Fruit fly (Drosophila melanogaster) whole organism, embryonic: Measurements from ENCODE around the gene Or19a.

Experiments
- Bdp1 ChIP-seq: fragments of 200-800 bp; sonication (Bioruptor generic); optimal IDR thresholded peaks from 3 replicates; lab custom pipeline; 2016; ENCODE audit warnings: missing biosample characterization, missing genetic modification characterization
- Bteb2 ChIP-seq: fragments of 200-800 bp; sonication (Bioruptor generic); optimal IDR thresholded peaks from 2 replicates; lab custom pipeline; 2016; ENCODE audit warnings: missing biosample characterization, missing genetic modification characterization
- CG1024 ChIP-seq: fragments of 200-800 bp; sonication (Bioruptor generic); IDR thresholded peaks from 2 replicates; pipeline ENCODE4 v1.3.6; 2022; ENCODE audit warnings: missing biosample characterization, missing genetic modification characterization
- CG11696 ChIP-seq: fragments of 200-800 bp; sonication (Bioruptor generic); IDR thresholded peaks from 2 replicates; pipeline ENCODE4 v1.3.6; 2022; ENCODE audit warnings: missing biosample characterization, missing genetic modification characterization
- CG12744 ChIP-seq: fragments of 200-800 bp; sonication (Bioruptor generic); optimal IDR thresholded peaks from 2 replicates; lab custom pipeline; 2016; ENCODE audit warnings: missing biosample characterization, missing genetic modification characterization
- CG15011 ChIP-seq: fragments of 200-800 bp; sonication (Bioruptor generic); optimal IDR thresholded peaks from 3 replicates; lab custom pipeline; 2018; ENCODE audit warnings: missing biosample characterization, mild to moderate bottlenecking, missing genetic modification characterization
- CG1602 ChIP-seq: fragments of 200-800 bp; sonication (Bioruptor generic); optimal IDR thresholded peaks from 3 replicates; lab custom pipeline; 2016; ENCODE audit warnings: missing biosample characterization, missing genetic modification characterization
- CG16779 ChIP-seq: fragments of 200-800 bp; sonication (Bioruptor generic); IDR thresholded peaks from 2 replicates; pipeline ENCODE4 v1.3.6; 2022; ENCODE audit warnings: missing biosample characterization, missing genetic modification characterization
- CG17568 ChIP-seq: fragments of 200-800 bp; sonication (Bioruptor generic); optimal IDR thresholded peaks from 2 replicates; lab custom pipeline; 2018; ENCODE audit warnings: missing biosample characterization, mild to moderate bottlenecking, missing genetic modification characterization, moderate library complexity
- CG18011 ChIP-seq: fragments of 200-800 bp; sonication (Bioruptor generic); optimal IDR thresholded peaks from 2 replicates; lab custom pipeline; 2017; ENCODE audit warnings: missing biosample characterization, missing genetic modification characterization, mild to moderate bottlenecking, moderate library complexity, missing genotype
- CG2678 ChIP-seq: fragments of 200-800 bp; sonication (Bioruptor generic); optimal IDR thresholded peaks from 3 replicates; lab custom pipeline; 2019; ENCODE audit warnings: missing biosample characterization, mild to moderate bottlenecking, missing genetic modification characterization, moderate library complexity
- CG2712 ChIP-seq: fragments of 200-800 bp; optimal IDR thresholded peaks from 3 replicates; lab custom pipeline; 2019; ENCODE audit warnings: missing biosample characterization, mild to moderate bottlenecking, missing genetic modification characterization, moderate library complexity
- CG31365 ChIP-seq: fragments of 200-800 bp; sonication (Bioruptor generic); optimal IDR thresholded peaks from 2 replicates; lab custom pipeline; 2018; ENCODE audit warnings: missing biosample characterization, mild to moderate bottlenecking, missing genetic modification characterization
- CG32532 ChIP-seq: fragments of 200-800 bp; sonication (Bioruptor generic); IDR thresholded peaks from 2 replicates; pipeline ENCODE4 v1.3.6; 2022; ENCODE audit warnings: missing biosample characterization, missing genetic modification characterization
- CG33557 ChIP-seq: fragments of 200-800 bp; sonication (Bioruptor generic); optimal IDR thresholded peaks from 2 replicates; lab custom pipeline; 2019; ENCODE audit warnings: missing biosample characterization, mild to moderate bottlenecking, missing genetic modification characterization, moderate library complexity
- CG3726 ChIP-seq: fragments of 200-800 bp; sonication (Bioruptor generic); IDR thresholded peaks from 3 replicates; pipeline ENCODE4, ENCODE4 v1.3.6; 2022; ENCODE audit warnings: missing biosample characterization, missing genetic modification characterization
- CG4328 ChIP-seq: fragments of 200-800 bp; sonication (Bioruptor generic); optimal IDR thresholded peaks from 3 replicates; lab custom pipeline; 2017; ENCODE audit warnings: missing biosample characterization, missing genetic modification reagents, missing genetic modification characterization
- CG4854 ChIP-seq: fragments of 200-800 bp; sonication (Bioruptor generic); optimal IDR thresholded peaks from 2 replicates; lab custom pipeline; 2016; ENCODE audit warnings: missing biosample characterization, missing genetic modification characterization, inconsistent platforms
- CG5245 ChIP-seq: fragments of 200-800 bp; sonication (Bioruptor generic); optimal IDR thresholded peaks from 3 replicates; lab custom pipeline; 2016; ENCODE audit warnings: missing biosample characterization, missing genetic modification characterization
- CG5953 ChIP-seq: fragments of 200-800 bp; sonication (Bioruptor generic); IDR thresholded peaks from 2 replicates; pipeline ENCODE4 v1.3.6; 2022; ENCODE audit warnings: missing biosample characterization, missing genetic modification characterization
- CG6254 ChIP-seq: fragments of 200-800 bp; sonication (Bioruptor generic); optimal IDR thresholded peaks from 3 replicates; lab custom pipeline; 2017; ENCODE audit warnings: mild to moderate bottlenecking, missing biosample characterization, missing genetic modification reagents, missing genetic modification characterization
- CG6791 ChIP-seq: fragments of 200-800 bp; sonication (Bioruptor generic); IDR thresholded peaks from 3 replicates; pipeline ENCODE4 v1.3.6; 2022; ENCODE audit warnings: missing biosample characterization, missing genetic modification characterization; ENCODE audit not compliant: partially characterized antibody
- CG7357 ChIP-seq: fragments of 200-800 bp; sonication (Bioruptor generic); IDR thresholded peaks from 3 replicates; pipeline ENCODE4 v1.3.6; 2022; ENCODE audit warnings: missing biosample characterization, missing genetic modification characterization
- CG7745 ChIP-seq: fragments of 200-800 bp; sonication (Bioruptor generic); optimal IDR thresholded peaks from 2 replicates; lab custom pipeline; 2018; ENCODE audit warnings: missing biosample characterization, mild to moderate bottlenecking, missing genetic modification characterization, moderate library complexity
- CG8388 ChIP-seq: fragments of 200-800 bp; sonication (Bioruptor generic); optimal IDR thresholded peaks from 2 replicates; lab custom pipeline; 2019; ENCODE audit warnings: missing biosample characterization, mild to moderate bottlenecking, missing genetic modification characterization, moderate library complexity
- CG9727 ChIP-seq: fragments of 200-800 bp; sonication (Bioruptor generic); optimal IDR thresholded peaks from 3 replicates; lab custom pipeline; 2017; ENCODE audit warnings: missing biosample characterization, mild to moderate bottlenecking, missing genetic modification characterization
- Deaf1 ChIP-seq: fragments of 200-800 bp; optimal IDR thresholded peaks from 3 replicates; lab custom pipeline; 2019; ENCODE audit warnings: missing biosample characterization, mild to moderate bottlenecking, missing genetic modification characterization, moderate library complexity
- ERR ChIP-seq: fragments of 200-800 bp; sonication (Bioruptor generic); optimal IDR thresholded peaks from 2 replicates; lab custom pipeline; 2016; ENCODE audit warnings: missing biosample characterization, missing genetic modification characterization
- Fer1 ChIP-seq: fragments of 200-800 bp; sonication (Bioruptor generic); optimal IDR thresholded peaks from 2 replicates; lab custom pipeline; 2017; ENCODE audit warnings: missing biosample characterization, mild to moderate bottlenecking, missing genetic modification characterization
- Fer2 ChIP-seq: fragments of 200-800 bp; sonication (Bioruptor generic); optimal IDR thresholded peaks from 2 replicates; lab custom pipeline; 2018; ENCODE audit warnings: missing biosample characterization, mild to moderate bottlenecking, missing genetic modification characterization, moderate library complexity
- Poxn ChIP-seq: fragments of 200-800 bp; sonication (Bioruptor generic); IDR thresholded peaks from 2 replicates; pipeline ENCODE4 v1.3.6; 2022; ENCODE audit warnings: missing biosample characterization, missing genetic modification characterization
- Trl ChIP-seq, 3 experiments: fragments of >200 bp in 2 of 3; fragments of 200-800 bp in 1 of 3; sonication (Bioruptor generic) in 1 of 3; optimal IDR thresholded peaks; 2 replicates in 1 of 3; 3 replicates in 2 of 3; lab custom pipeline; 2016 to 2017; ENCODE audit warnings: missing biosample characterization in 1 of 3, missing genetic modification characterization in 1 of 3
- bigmax ChIP-seq: fragments of 200-800 bp; sonication (Bioruptor generic); optimal IDR thresholded peaks from 2 replicates; lab custom pipeline; 2018; ENCODE audit warnings: missing biosample characterization, mild to moderate bottlenecking, missing genetic modification characterization
- danr ChIP-seq: fragments of 200-800 bp; sonication (Bioruptor generic); IDR thresholded peaks from 2 replicates; pipeline ENCODE4 v1.3.6; 2022; ENCODE audit warnings: missing biosample characterization, missing genetic modification characterization
- dmrt11E ChIP-seq: fragments of 200-800 bp; sonication (Bioruptor generic); optimal IDR thresholded peaks from 3 replicates; lab custom pipeline; 2018; ENCODE audit warnings: missing biosample characterization, mild to moderate bottlenecking, missing genetic modification characterization, moderate library complexity
- gfzf ChIP-seq: fragments of 200-800 bp; sonication (Bioruptor generic); optimal IDR thresholded peaks from 2 replicates; lab custom pipeline; 2016; ENCODE audit warnings: missing biosample characterization, mild to moderate bottlenecking, missing genetic modification characterization, moderate library complexity
- lab ChIP-seq: fragments of 200-800 bp; sonication (Bioruptor generic); optimal IDR thresholded peaks from 3 replicates; lab custom pipeline; 2017; ENCODE audit warnings: missing biosample characterization, missing genetic modification characterization, mild to moderate bottlenecking, moderate library complexity, missing genetic modification reagents
- lilli ChIP-seq: fragments of 200-800 bp; sonication (Bioruptor generic); optimal IDR thresholded peaks from 3 replicates; lab custom pipeline; 2016; ENCODE audit warnings: missing biosample characterization, missing genetic modification characterization
- maf-S ChIP-seq: fragments of 200-800 bp; sonication (Bioruptor generic); optimal IDR thresholded peaks from 2 replicates; lab custom pipeline; 2016; ENCODE audit warnings: missing biosample characterization, missing genetic modification characterization
- mam ChIP-seq: fragments of 200-800 bp; sonication (Bioruptor generic); optimal IDR thresholded peaks from 3 replicates; lab custom pipeline; 2016; ENCODE audit warnings: missing biosample characterization, missing genetic modification characterization
- nerfin-1 ChIP-seq: fragments of 200-800 bp; sonication (Bioruptor generic); optimal IDR thresholded peaks from 3 replicates; lab custom pipeline; 2019; ENCODE audit warnings: missing biosample characterization, mild to moderate bottlenecking, missing genetic modification characterization, moderate library complexity
- pfk ChIP-seq: fragments of 200-800 bp; sonication (Bioruptor generic); optimal IDR thresholded peaks from 2 replicates; lab custom pipeline; 2018; ENCODE audit warnings: missing biosample characterization, mild to moderate bottlenecking, missing genetic modification characterization, moderate library complexity
- phol ChIP-seq: fragments of 200-800 bp; sonication (Bioruptor generic); optimal IDR thresholded peaks from 3 replicates; lab custom pipeline; 2018; ENCODE audit warnings: missing biosample characterization, mild to moderate bottlenecking, missing genetic modification characterization, moderate library complexity
- ranshi ChIP-seq: fragments of 200-800 bp; sonication (Bioruptor generic); IDR thresholded peaks from 2 replicates; pipeline ENCODE4 v1.3.6; 2022; ENCODE audit warnings: missing biosample characterization, missing genetic modification characterization
- repo ChIP-seq: fragments of 200-800 bp; sonication (Bioruptor generic); optimal IDR thresholded peaks from 2 replicates; lab custom pipeline; 2016; ENCODE audit warnings: missing biosample characterization, missing genetic modification characterization
- slou ChIP-seq: fragments of 200-800 bp; sonication (Bioruptor generic); optimal IDR thresholded peaks from 3 replicates; lab custom pipeline; 2016; ENCODE audit warnings: missing biosample characterization, missing genetic modification characterization
- trem ChIP-seq: fragments of 200-800 bp; optimal IDR thresholded peaks from 3 replicates; lab custom pipeline; 2019; ENCODE audit warnings: missing biosample characterization, mild to moderate bottlenecking, missing genetic modification characterization, moderate library complexity
- trh ChIP-seq: fragments of 200-800 bp; sonication (Bioruptor generic); optimal IDR thresholded peaks from 2 replicates; lab custom pipeline; 2016; ENCODE audit warnings: missing biosample characterization, missing genetic modification characterization
- unpg ChIP-seq: fragments of 200-800 bp; sonication (Bioruptor generic); optimal IDR thresholded peaks from 3 replicates; lab custom pipeline; 2018; ENCODE audit warnings: missing biosample characterization, mild to moderate bottlenecking, missing genetic modification characterization, moderate library complexity
- zfh2 ChIP-seq: fragments of 200-800 bp; sonication (Bioruptor generic); optimal IDR thresholded peaks from 2 replicates; lab custom pipeline; 2016; ENCODE audit warnings: missing biosample characterization, missing genetic modification characterization

Or19a gene

DNA sequence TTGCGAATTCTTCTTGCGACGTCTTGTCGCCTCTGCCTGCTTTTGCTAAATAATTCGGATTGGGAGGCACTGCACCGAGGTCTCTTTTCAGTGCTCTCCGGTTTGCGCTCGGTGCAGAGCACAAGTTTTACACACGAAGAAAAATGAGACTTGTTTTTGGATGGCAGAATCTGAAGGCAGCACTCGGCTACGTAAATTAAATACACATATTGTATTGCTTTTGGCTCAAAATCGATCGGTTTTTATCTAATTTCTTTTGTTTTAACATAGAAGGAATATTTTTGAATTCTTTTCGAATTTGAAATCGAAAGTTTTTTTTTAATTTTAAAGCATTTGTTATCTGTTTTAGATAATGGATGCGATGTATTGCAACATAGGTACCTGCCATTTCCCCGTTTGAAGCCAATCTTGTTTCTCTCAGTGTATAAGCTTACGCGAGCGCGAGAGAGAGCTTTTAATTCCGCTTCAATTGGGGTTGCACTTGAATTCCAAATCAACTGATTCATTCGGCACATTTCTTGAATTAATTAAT, 30.5 kb upstream of the Or19a start, which contains the start of gene AnxB10 (continued):
- TF ChIP-seq Deaf1, result peak; percentile 42
- peak; percentile 34; the same call in 1 of the 2 replicates for TF ChIP-seq ranshi (GFP tag; lab: Robert Waterston, UW)
- TF ChIP-seq unpg (GFP tag; lab: Kevin White, UChicago), result peak; percentile 29
- peak; percentile 76 for TF ChIP-seq lab (GFP tag; lab: Kevin White, UChicago)
- TF ChIP-seq CG6791 (GFP tag; lab: Robert Waterston, UW), result no peak
- no peak for TF ChIP-seq bigmax (GFP tag; lab: Kevin White, UChicago)
- no peak for TF ChIP-seq pfk
- TF ChIP-seq ERR, result no peak
- peak; percentile 26 for TF ChIP-seq CG5245 (GFP tag; lab: Kevin White, UChicago)
- no peak for TF ChIP-seq CG5953
- peak; percentile 75 for TF ChIP-seq phol (tag; lab: Kevin White, UChicago)
- peak; percentile 41 for TF ChIP-seq nerfin-1
- TF ChIP-seq CG4854 (GFP tag; lab: Kevin White, UChicago), result peak; percentile 24
- TF ChIP-seq CG18011 (GFP tag; lab: Kevin White, UChicago), result no peak
- no peak for TF ChIP-seq trh (GFP tag; lab: Kevin White, UChicago)
- no peak for TF ChIP-seq CG1024 (GFP tag; lab: Robert Waterston, UW)
- TF ChIP-seq CG9727 (GFP tag; lab: Kevin White, UChicago), result peak; percentile 51
- TF ChIP-seq CG1602 (GFP tag; lab: Kevin White, UChicago), result peak; percentile 27
- TF ChIP-seq Bteb2 (GFP tag; lab: Kevin White, UChicago), result no peak
- no peak for TF ChIP-seq CG3726
- TF ChIP-seq Fer1, result peak; percentile 76
- no peak for TF ChIP-seq CG12744 (GFP tag; lab: Kevin White, UChicago)
- peak; percentile 68; the same call in 2 of the 3 replicates for TF ChIP-seq CG7357 (GFP tag; lab: Robert Waterston, UW)
- no peak for TF ChIP-seq CG7745
- no peak for TF ChIP-seq CG33557
- no peak for TF ChIP-seq Trl (optimal IDR thresholded peaks at IDR 0.05; lab: Kevin White, UChicago)
- TF ChIP-seq Trl (GFP tag; optimal IDR thresholded peaks at IDR 0.05; lab: Kevin White, UChicago), result peak; percentile 36
- TF ChIP-seq gfzf (GFP tag; lab: Kevin White, UChicago), result no peak
- peak; percentile 32 for TF ChIP-seq CG6254
- no peak; the same call in 1 of the 2 replicates for TF ChIP-seq CG32532 (GFP tag; lab: Robert Waterston, UW)
- no peak for TF ChIP-seq dmrt11E (tag; lab: Kevin White, UChicago)
- TF ChIP-seq CG31365, result no peak
- TF ChIP-seq CG2678, result peak; percentile 79
- peak; percentile 12 for TF ChIP-seq maf-S
- no peak for TF ChIP-seq Poxn (GFP tag; lab: Robert Waterston, UW)
- TF ChIP-seq CG15011 (GFP tag; lab: Kevin White, UChicago), result no peak
- TF ChIP-seq trem (tag; lab: Kevin White, UChicago), result no peak
- TF ChIP-seq repo (GFP tag; lab: Kevin White, UChicago), result peak; percentile 58
- TF ChIP-seq CG2712 (tag; lab: Kevin White, UChicago), result peak; percentile 61
- peak; percentile 25 for TF ChIP-seq zfh2 (GFP tag; lab: Kevin White, UChicago)
- TF ChIP-seq Fer2 (tag; lab: Kevin White, UChicago), result peak; percentile 6
- TF ChIP-seq Bdp1 (GFP tag; lab: Kevin White, UChicago), result peak; percentile 1
- peak; percentile 14 for TF ChIP-seq CG4328 (GFP tag; lab: Kevin White, UChicago)
- peak; percentile 56 for TF ChIP-seq mam
- no peak for TF ChIP-seq CG11696 (GFP tag; lab: Robert Waterston, UW)
- peak; percentile 28 for TF ChIP-seq lilli (GFP tag; lab: Kevin White, UChicago)
- TF ChIP-seq CG16779, result no peak
- peak; percentile 39 for TF ChIP-seq CG8388 (GFP tag; lab: Kevin White, UChicago)
- TF ChIP-seq slou (GFP tag; lab: Kevin White, UChicago), result no peak
- no peak for TF ChIP-seq CG17568
- no peak for TF ChIP-seq danr (GFP tag; lab: Robert Waterston, UW)
